Fruit fly (Drosophila melanogaster) whole organism, adult: ENCODE data around the gene Nckx30C.

Source experiments
- CG1620 ChIP-seq: fragments of 200-800 bp; sonication (Bioruptor generic); optimal IDR thresholded peaks from 2 replicates; lab custom pipeline; 2016; ENCODE audit warnings: missing biosample characterization, missing genetic modification characterization
- Clk ChIP-seq: fragments of 200-800 bp; sonication (Bioruptor generic); optimal IDR thresholded peaks from 2 replicates; lab custom pipeline; 2017; ENCODE audit warnings: missing biosample characterization, missing genetic modification characterization
- Mnt ChIP-seq: fragments of 200-800 bp; sonication (Bioruptor generic); optimal IDR thresholded peaks from 2 replicates; lab custom pipeline; 2016; ENCODE audit warnings: missing biosample characterization, mild to moderate bottlenecking, missing genetic modification characterization
- kay ChIP-seq: fragments of 200-800 bp; sonication (Bioruptor generic); peaks from one replicate; lab custom pipeline; 2016; ENCODE audit warnings: missing biosample characterization, missing genetic modification characterization, borderline replicate concordance
- ovo ChIP-seq: fragments of 200-800 bp; sonication (Bioruptor generic); optimal IDR thresholded peaks from 2 replicates; lab custom pipeline; 2016; ENCODE audit warnings: missing biosample characterization, missing genetic modification characterization
- tj ChIP-seq: fragments of 200-800 bp; sonication (Bioruptor generic); optimal IDR thresholded peaks from 3 replicates; lab custom pipeline; 2017; ENCODE audit warnings: missing biosample characterization, mild to moderate bottlenecking, missing genetic modification characterization, moderate library complexity
- toe ChIP-seq: fragments of 200-800 bp; sonication (Bioruptor generic); optimal IDR thresholded peaks from 2 replicates; lab custom pipeline; 2016; ENCODE audit warnings: missing biosample characterization, missing genetic modification characterization

dm6 chr2L:9744634-9745033 lies 1.7 kb downstream of the Nckx30C start:
- TF ChIP-seq toe (GFP tag; lab: Kevin White, UChicago): no peak
- TF ChIP-seq Clk (GFP tag; lab: Kevin White, UChicago): no peak
- no peak for TF ChIP-seq tj (GFP tag; lab: Kevin White, UChicago)
- TF ChIP-seq ovo (GFP tag; lab: Kevin White, UChicago): no peak
- TF ChIP-seq Mnt: no peak
- TF ChIP-seq CG1620: no peak
- no peak for TF ChIP-seq kay (GFP tag; lab: Kevin White, UChicago)
